Worm (Caenorhabditis elegans) whole organism, L3 larva: ENCODE results near the gene alh-2.

Source experiments
- ceh-9 ChIP-seq: sonication (generic microtip); optimal IDR thresholded peaks from 2 replicates; lab custom pipeline; 2018; ENCODE audit warnings: missing biosample characterization, missing genetic modification characterization
- daf-12 ChIP-seq: fragments of 150-350 bp; optimal IDR thresholded peaks from 2 replicates; lab custom pipeline; 2014; ENCODE audit warnings: missing biosample characterization, missing genetic modification reagents, missing genetic modification characterization
- elt-3 ChIP-seq, 3 experiments: fragments of 150-350 bp in 1 of 3; sonication (generic microtip) in 2 of 3; optimal IDR thresholded peaks; 2 replicates in 2 of 3; 4 replicates in 1 of 3; lab custom pipeline; 2014 to 2017; ENCODE audit warnings: missing biosample characterization in 3 of 3, missing genetic modification characterization in 3 of 3
- eor-1 ChIP-seq, 2 experiments: fragments of 150-350 bp; optimal IDR thresholded peaks; 2 replicates each; lab custom pipeline; 2014 to 2018; ENCODE audit warnings: missing biosample characterization in 2 of 2, missing genetic modification characterization in 2 of 2
- fkh-10 ChIP-seq: sonication (generic microtip); optimal IDR thresholded peaks from 2 replicates; lab custom pipeline; 2017; ENCODE audit warnings: missing biosample characterization, missing genetic modification reagents, missing genetic modification characterization
- lin-39 ChIP-seq: fragments of 150-350 bp; optimal IDR thresholded peaks from 2 replicates; lab custom pipeline; 2018; ENCODE audit warnings: missing biosample characterization, missing genetic modification reagents, missing genetic modification characterization
- mml-1 ChIP-seq: fragments of 150-350 bp; sonication (generic microtip); optimal IDR thresholded peaks from 3 replicates; lab custom pipeline; 2014; ENCODE audit warnings: missing biosample characterization, missing genetic modification characterization
- nhr-12 ChIP-seq: fragments of 150-350 bp; optimal IDR thresholded peaks from 2 replicates; lab custom pipeline; 2014; ENCODE audit warnings: missing biosample characterization, missing genetic modification characterization
- nhr-76 ChIP-seq: fragments of 150-350 bp; sonication (generic microtip); optimal IDR thresholded peaks from 5 replicates; lab custom pipeline; 2014; ENCODE audit warnings: missing biosample characterization, missing genetic modification characterization
- pha-4 ChIP-seq: fragments of 150-350 bp; optimal IDR thresholded peaks from 2 replicates; lab custom pipeline; 2014; ENCODE audit warnings: missing biosample characterization, missing genetic modification reagents, missing genetic modification characterization
- pqm-1 ChIP-seq: fragments of 150-350 bp; optimal IDR thresholded peaks from 2 replicates; lab custom pipeline; 2017; ENCODE audit warnings: missing biosample characterization, missing genetic modification characterization, inconsistent platforms
- snpc-4 ChIP-seq: fragments of 150-350 bp; optimal IDR thresholded peaks from 2 replicates; lab custom pipeline; 2014; ENCODE audit warnings: missing biosample characterization, missing genetic modification characterization
- unc-62 ChIP-seq: fragments of 150-350 bp; sonication (generic microtip); optimal IDR thresholded peaks from 4 replicates; lab custom pipeline; 2014; ENCODE audit warnings: missing biosample characterization, missing genetic modification reagents, missing genetic modification characterization
- ztf-11 ChIP-seq: fragments of 150-350 bp; optimal IDR thresholded peaks from 2 replicates; lab custom pipeline; 2014; ENCODE audit warnings: missing biosample characterization, missing genetic modification characterization

- TF ChIP-seq pha-4 (tag; lab: Kevin White, UChicago) (peak; percentile 34), unc-62 (no peak), ceh-9 (tag; lab: Kevin White, UChicago) (no peak), nhr-76 (tag; lab: Kevin White, UChicago) (no peak), lin-39 (no peak), fkh-10 (GFP tag; lab: Kevin White, UChicago) (no peak), nhr-12 (tag; lab: Kevin White, UChicago) (no peak), daf-12 (no peak), eor-1 (tag; optimal IDR thresholded peaks at IDR 0.05; lab: Kevin White, UChicago) (no peak), pqm-1 (tag; lab: Kevin White, UChicago) (peak; percentile 79), elt-3 (tag; optimal IDR thresholded peaks at IDR 0.05; lab: Kevin White, UChicago) (no peak), snpc-4 (tag; lab: Kevin White, UChicago) (no peak), ztf-11 (no peak), mml-1 (no peak)
Measured at ce11 chrV:1607790-1608189, 36.2 kb upstream of the alh-2 start, which contains the start of gene nhr-178.
